Fruit fly (Drosophila melanogaster) whole organism, embryonic: Measurements from ENCODE around the gene Pgant2.
A peak's percentile ranks its signal among the peaks of the same experiment; 100 is the strongest.

Source experiments
- ATbp ChIP-seq: fragments of 200-800 bp; sonication (Bioruptor generic); optimal IDR thresholded peaks from 2 replicates; lab custom pipeline; 2017; ENCODE audit warnings: missing biosample characterization, mild to moderate bottlenecking, missing genetic modification characterization, missing genetic modification reagents
- Abd-B ChIP-seq: fragments of 200-800 bp; sonication (Bioruptor generic); optimal IDR thresholded peaks from 2 replicates; lab custom pipeline; 2018; ENCODE audit warnings: missing biosample characterization, mild to moderate bottlenecking, missing genetic modification characterization, moderate library complexity
- B-H1 ChIP-seq: fragments of 200-800 bp; sonication (Bioruptor generic); IDR thresholded peaks from 3 replicates; pipeline ENCODE4 v1.3.6; 2022; ENCODE audit warnings: missing biosample characterization, missing genetic modification characterization
- Bdp1 ChIP-seq: fragments of 200-800 bp; sonication (Bioruptor generic); optimal IDR thresholded peaks from 3 replicates; lab custom pipeline; 2016; ENCODE audit warnings: missing biosample characterization, missing genetic modification characterization
- BtbVII ChIP-seq: fragments of 200-800 bp; sonication (Bioruptor generic); optimal IDR thresholded peaks from 3 replicates; lab custom pipeline; 2017; ENCODE audit warnings: missing biosample characterization, mild to moderate bottlenecking, missing genetic modification characterization
- Bteb2 ChIP-seq: fragments of 200-800 bp; sonication (Bioruptor generic); optimal IDR thresholded peaks from 2 replicates; lab custom pipeline; 2016; ENCODE audit warnings: missing biosample characterization, missing genetic modification characterization
- CG10147 ChIP-seq: fragments of 200-800 bp; sonication (Bioruptor generic); optimal IDR thresholded peaks from 2 replicates; lab custom pipeline; 2019; ENCODE audit warnings: missing biosample characterization, mild to moderate bottlenecking, missing genetic modification characterization, moderate library complexity
- CG10565 ChIP-seq: fragments of 200-800 bp; sonication (Bioruptor generic); optimal IDR thresholded peaks from 3 replicates; lab custom pipeline; 2016; ENCODE audit warnings: missing biosample characterization, mild to moderate bottlenecking, missing genetic modification characterization
- CG11695 ChIP-seq: fragments of 200-800 bp; sonication (Bioruptor generic); IDR thresholded peaks from 3 replicates; pipeline ENCODE4 v1.3.6; 2022; ENCODE audit warnings: missing biosample characterization, missing genetic modification characterization
- CG12659 ChIP-seq: fragments of 200-800 bp; sonication (Bioruptor generic); optimal IDR thresholded peaks from 3 replicates; lab custom pipeline; 2017; ENCODE audit warnings: mild to moderate bottlenecking, missing biosample characterization, missing genetic modification reagents, missing genetic modification characterization
- CG13624 ChIP-seq: fragments of 200-800 bp; sonication (Bioruptor generic); optimal IDR thresholded peaks from 2 replicates; lab custom pipeline; 2016; ENCODE audit warnings: missing biosample characterization, missing genetic modification characterization
- CG14667 ChIP-seq: fragments of 200-800 bp; sonication (Bioruptor generic); IDR thresholded peaks from 2 replicates; pipeline ENCODE4 v1.3.6; 2022; ENCODE audit warnings: missing biosample characterization, missing genetic modification characterization
- CG15269 ChIP-seq: fragments of 200-800 bp; sonication (Bioruptor generic); optimal IDR thresholded peaks from 2 replicates; lab custom pipeline; 2018; ENCODE audit warnings: missing biosample characterization, mild to moderate bottlenecking, missing genetic modification characterization, moderate library complexity
- CG1647 ChIP-seq: fragments of 200-800 bp; sonication (Bioruptor generic); optimal IDR thresholded peaks from 3 replicates; lab custom pipeline; 2016; ENCODE audit warnings: missing biosample characterization, missing genetic modification characterization
- CG18011 ChIP-seq: fragments of 200-800 bp; sonication (Bioruptor generic); optimal IDR thresholded peaks from 2 replicates; lab custom pipeline; 2017; ENCODE audit warnings: missing biosample characterization, missing genetic modification characterization, mild to moderate bottlenecking, moderate library complexity, missing genotype
- CG18599 ChIP-seq: fragments of 200-800 bp; sonication (Bioruptor generic); optimal IDR thresholded peaks from 3 replicates; lab custom pipeline; 2017; ENCODE audit warnings: missing biosample characterization, missing genetic modification characterization, mild to moderate bottlenecking, moderate library complexity, missing genetic modification reagents
- CG2875 ChIP-seq: fragments of 200-800 bp; sonication (Bioruptor generic); optimal IDR thresholded peaks from 2 replicates; lab custom pipeline; 2017; ENCODE audit warnings: missing biosample characterization, mild to moderate bottlenecking, missing genetic modification characterization, missing genetic modification reagents
- CG30403 ChIP-seq: fragments of 200-800 bp; sonication (Bioruptor generic); optimal IDR thresholded peaks from 3 replicates; lab custom pipeline; 2016; ENCODE audit warnings: missing biosample characterization, missing genetic modification characterization
- CG3065 ChIP-seq: fragments of 200-800 bp; sonication (Bioruptor generic); optimal IDR thresholded peaks from 2 replicates; lab custom pipeline; 2016; ENCODE audit warnings: missing biosample characterization, missing genetic modification characterization
- CG32767 ChIP-seq: fragments of 200-800 bp; sonication (Bioruptor generic); IDR thresholded peaks from 2 replicates; pipeline ENCODE4 v1.3.6; 2022; ENCODE audit warnings: missing biosample characterization, missing genetic modification characterization
- CG34376 ChIP-seq: fragments of 200-800 bp; sonication (Bioruptor generic); optimal IDR thresholded peaks from 2 replicates; lab custom pipeline; 2018; ENCODE audit warnings: missing biosample characterization, mild to moderate bottlenecking, missing genetic modification characterization
- CG43689 ChIP-seq: fragments of 200-800 bp; sonication (Bioruptor generic); IDR thresholded peaks from 2 replicates; pipeline ENCODE4 v1.3.6; 2022; ENCODE audit warnings: missing biosample characterization, missing genetic modification characterization
- CG4854 ChIP-seq: fragments of 200-800 bp; sonication (Bioruptor generic); optimal IDR thresholded peaks from 2 replicates; lab custom pipeline; 2016; ENCODE audit warnings: missing biosample characterization, missing genetic modification characterization, inconsistent platforms
- CG6791 ChIP-seq: fragments of 200-800 bp; sonication (Bioruptor generic); IDR thresholded peaks from 3 replicates; pipeline ENCODE4 v1.3.6; 2022; ENCODE audit warnings: missing biosample characterization, missing genetic modification characterization; ENCODE audit not compliant: partially characterized antibody
- CG9932 ChIP-seq: fragments of 200-800 bp; sonication (Bioruptor generic); IDR thresholded peaks from 2 replicates; pipeline ENCODE4 v1.3.6; 2022; ENCODE audit warnings: missing biosample characterization, missing genetic modification characterization
- Dll ChIP-seq: fragments of 200-800 bp; sonication (Bioruptor generic); IDR thresholded peaks from 4 replicates; pipeline ENCODE4 v1.3.6; 2022; ENCODE audit warnings: missing biosample characterization, missing genetic modification characterization; ENCODE audit not compliant: partially characterized antibody
- Ets65A ChIP-seq: fragments of 200-800 bp; sonication (Bioruptor generic); peaks from one replicate; lab custom pipeline; 2016; ENCODE audit warnings: missing biosample characterization, missing genetic modification characterization
- Hr3 ChIP-seq: fragments of 200-800 bp; sonication (Bioruptor generic); optimal IDR thresholded peaks from 3 replicates; lab custom pipeline; 2016; ENCODE audit warnings: missing biosample characterization, missing genetic modification characterization
- MESR4 ChIP-seq: fragments of 200-800 bp; sonication (Bioruptor generic); optimal IDR thresholded peaks from 2 replicates; lab custom pipeline; 2018; ENCODE audit warnings: missing biosample characterization, mild to moderate bottlenecking, missing genetic modification characterization, moderate library complexity
- Mad ChIP-seq: fragments of 200-800 bp; sonication (Bioruptor generic); optimal IDR thresholded peaks from 2 replicates; lab custom pipeline; 2016; ENCODE audit warnings: missing biosample characterization, missing genetic modification characterization
- Max ChIP-seq: fragments of 200-800 bp; sonication (Bioruptor generic); optimal IDR thresholded peaks from 2 replicates; lab custom pipeline; 2016; ENCODE audit warnings: missing biosample characterization, mild to moderate bottlenecking, missing genetic modification characterization
- Med ChIP-seq: fragments of 200-800 bp; sonication (Bioruptor generic); peaks from one replicate; lab custom pipeline; 2016; ENCODE audit warnings: missing biosample characterization, missing genetic modification characterization, mild to moderate bottlenecking, inconsistent platforms, moderate library complexity
- NC2α ChIP-seq: fragments of 200-800 bp; sonication (Bioruptor generic); optimal IDR thresholded peaks from 2 replicates; lab custom pipeline; 2016; ENCODE audit warnings: missing biosample characterization, missing genetic modification characterization
- Nf-YA ChIP-seq: fragments of 200-800 bp; sonication (Bioruptor generic); IDR thresholded peaks from 2 replicates; pipeline ENCODE4 v1.3.6; 2022; ENCODE audit warnings: missing biosample characterization, missing genetic modification characterization
- Optix ChIP-seq: fragments of 200-800 bp; sonication (Bioruptor generic); IDR thresholded peaks from 3 replicates; pipeline ENCODE4 v1.3.6; 2022; ENCODE audit warnings: missing biosample characterization, missing genetic modification characterization
- Ravus ChIP-seq: fragments of 200-800 bp; sonication (Bioruptor generic); IDR thresholded peaks from 2 replicates; pipeline ENCODE4 v1.3.6; 2022; ENCODE audit warnings: missing biosample characterization, missing genetic modification characterization
- Sry-β ChIP-seq: fragments of 200-800 bp; sonication (Bioruptor generic); optimal IDR thresholded peaks from 2 replicates; lab custom pipeline; 2018; ENCODE audit warnings: missing biosample characterization, mild to moderate bottlenecking, missing genetic modification characterization, moderate library complexity
- Taf1 ChIP-seq: fragments of 200-800 bp; sonication (Bioruptor generic); IDR thresholded peaks from 2 replicates; pipeline ENCODE4 v1.3.6; 2022; ENCODE audit warnings: missing biosample characterization, missing genetic modification characterization
- aop ChIP-seq: fragments of 200-800 bp; sonication (Bioruptor generic); IDR thresholded peaks from 2 replicates; pipeline ENCODE4 v1.3.6; 2022; ENCODE audit warnings: missing biosample characterization, missing genetic modification characterization
- crp ChIP-seq, 2 experiments: fragments of 200-800 bp; sonication (Bioruptor generic); optimal IDR thresholded peaks; 2 replicates in 1 of 2; 3 replicates in 1 of 2; lab custom pipeline; 2017; ENCODE audit warnings: missing biosample characterization in 2 of 2, missing genetic modification characterization in 2 of 2, mild to moderate bottlenecking in 1 of 2, moderate library complexity in 1 of 2
- danr ChIP-seq: fragments of 200-800 bp; sonication (Bioruptor generic); IDR thresholded peaks from 2 replicates; pipeline ENCODE4 v1.3.6; 2022; ENCODE audit warnings: missing biosample characterization, missing genetic modification characterization
- dimm ChIP-seq: fragments of 200-800 bp; sonication (Bioruptor generic); IDR thresholded peaks from 2 replicates; pipeline ENCODE4 v1.3.6; 2022; ENCODE audit warnings: missing biosample characterization, missing genetic modification characterization
- disco-r ChIP-seq: fragments of 200-800 bp; sonication (Bioruptor generic); optimal IDR thresholded peaks from 2 replicates; lab custom pipeline; 2016; ENCODE audit warnings: missing biosample characterization, missing genetic modification characterization
- dmrt99B ChIP-seq: fragments of 200-800 bp; sonication (Bioruptor generic); optimal IDR thresholded peaks from 2 replicates; lab custom pipeline; 2018; ENCODE audit warnings: missing biosample characterization, mild to moderate bottlenecking, missing genetic modification characterization, moderate library complexity
- dpn ChIP-seq, 2 experiments: fragments of 200-800 bp; sonication (Bioruptor generic); optimal IDR thresholded peaks; 3 replicates each; lab custom pipeline; 2016; ENCODE audit warnings: missing biosample characterization in 2 of 2, missing genetic modification characterization in 2 of 2
- fd3F ChIP-seq: fragments of 200-800 bp; sonication (Bioruptor generic); optimal IDR thresholded peaks from 2 replicates; lab custom pipeline; 2018; ENCODE audit warnings: missing biosample characterization, mild to moderate bottlenecking, missing genetic modification characterization, moderate library complexity
- fru ChIP-seq: fragments of >200 bp; optimal IDR thresholded peaks from 2 replicates; lab custom pipeline; 2017
- odd ChIP-seq: fragments of 200-800 bp; sonication (Bioruptor generic); optimal IDR thresholded peaks from 2 replicates; lab custom pipeline; 2017; ENCODE audit warnings: missing biosample characterization, mild to moderate bottlenecking, missing genetic modification characterization
- org-1 ChIP-seq: fragments of 200-800 bp; sonication (Bioruptor generic); optimal IDR thresholded peaks from 2 replicates; lab custom pipeline; 2017; ENCODE audit warnings: missing biosample characterization, missing genetic modification characterization
- repo ChIP-seq: fragments of 200-800 bp; sonication (Bioruptor generic); optimal IDR thresholded peaks from 2 replicates; lab custom pipeline; 2016; ENCODE audit warnings: missing biosample characterization, missing genetic modification characterization
- sim ChIP-seq: fragments of 200-800 bp; sonication (Bioruptor generic); IDR thresholded peaks from 2 replicates; pipeline ENCODE4 v1.3.6; 2022; ENCODE audit warnings: missing biosample characterization, missing genetic modification characterization
- tup ChIP-seq: fragments of 200-800 bp; sonication (Bioruptor generic); optimal IDR thresholded peaks from 2 replicates; lab custom pipeline; 2016; ENCODE audit warnings: missing biosample characterization, mild to moderate bottlenecking, missing genetic modification characterization, moderate library complexity

Gene Pgant2

DNA sequence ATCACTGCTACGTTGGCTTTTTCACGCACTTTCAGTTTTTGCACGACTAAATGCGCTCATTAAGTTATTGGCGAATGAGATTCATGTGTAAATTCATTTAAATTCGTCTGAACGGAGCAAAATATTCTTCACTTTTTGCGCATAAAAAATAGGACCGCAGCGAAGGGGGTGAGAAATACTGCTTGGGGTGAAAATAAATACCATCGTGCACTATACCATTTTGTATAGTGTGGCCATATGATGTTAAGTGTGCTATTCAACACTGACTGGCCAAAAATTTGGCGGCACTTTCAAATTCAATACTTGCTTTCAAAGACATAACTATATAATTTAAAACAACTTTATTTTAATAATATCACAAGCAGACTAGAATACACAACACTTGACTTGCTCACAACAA, 53.3 kb downstream of the Pgant2 start, which contains the start of gene GramD1B (continued):
- TF ChIP-seq crp (GFP tag; optimal IDR thresholded peaks at IDR 0.05; lab: Kevin White, UChicago) (no peak), Hr3 (no peak), Bdp1 (no peak), CG10147 (peak; percentile 15), Mad (GFP tag; lab: Kevin White, UChicago) (no peak), Abd-B (GFP tag; lab: Kevin White, UChicago) (no peak), B-H1 (GFP tag; lab: Robert Waterston, UW) (no peak), CG1647 (GFP tag; lab: Kevin White, UChicago) (no peak), Dll (GFP tag; lab: Robert Waterston, UW) (no peak), tup (GFP tag; lab: Kevin White, UChicago) (no peak), CG12659 (GFP tag; lab: Kevin White, UChicago) (peak; percentile 56), aop (GFP tag; lab: Robert Waterston, UW) (no peak), Ravus (GFP tag; lab: Robert Waterston, UW) (no peak), odd (GFP tag; lab: Kevin White, UChicago) (no peak), dmrt99B (tag; lab: Kevin White, UChicago) (no peak), CG34376 (no peak), Taf1 (GFP tag; lab: Robert Waterston, UW) (no peak), CG32767 (GFP tag; lab: Robert Waterston, UW) (no peak), dimm (GFP tag; lab: Robert Waterston, UW) (no peak), danr (GFP tag; lab: Robert Waterston, UW) (no peak), org-1 (GFP tag; lab: Kevin White, UChicago) (no peak), disco-r (no peak), CG43689 (no peak), Sry-β (GFP tag; lab: Kevin White, UChicago) (no peak), Nf-YA (no peak), CG14667 (GFP tag; lab: Robert Waterston, UW) (no peak), sim (GFP tag; lab: Robert Waterston, UW) (no peak), CG6791 (0 out of 3 replicates have a peak, but pooled peaks have one; percentile 38), NC2α (GFP tag; lab: Kevin White, UChicago) (no peak), dpn (GFP tag; optimal IDR thresholded peaks at IDR 0.05; lab: Kevin White, UChicago) (peak in 1 of 2 experiments; percentile 22), Bteb2 (GFP tag; lab: Kevin White, UChicago) (no peak), fd3F (no peak), CG11695 (GFP tag; lab: Robert Waterston, UW) (no peak), Max (GFP tag; lab: Kevin White, UChicago) (no peak), CG30403 (GFP tag; lab: Kevin White, UChicago) (peak; percentile 2), CG10565 (GFP tag; lab: Kevin White, UChicago) (no peak), CG2875 (GFP tag; lab: Kevin White, UChicago) (no peak), BtbVII (no peak), Optix (no peak), CG18011 (no peak), CG9932 (GFP tag; lab: Robert Waterston, UW) (peak; percentile 61), fru (no peak), CG18599 (GFP tag; lab: Kevin White, UChicago) (no peak), MESR4 (GFP tag; lab: Kevin White, UChicago) (peak; percentile 89), CG15269 (tag; lab: Kevin White, UChicago) (no peak), Med (GFP tag; lab: Kevin White, UChicago) (peak; percentile 83), ATbp (no peak), CG3065 (GFP tag; lab: Kevin White, UChicago) (no peak), CG4854 (GFP tag; lab: Kevin White, UChicago) (no peak), CG13624 (peak; percentile 24), Ets65A (no peak), repo (GFP tag; lab: Kevin White, UChicago) (no peak)
